Fruit fly (Drosophila melanogaster) whole organism, embryonic: ENCODE measurements around the gene CG3104.

Source experiments
- BEAF-32 ChIP-seq: fragments of 200-800 bp; sonication (Bioruptor generic); optimal IDR thresholded peaks from 3 replicates; lab custom pipeline; 2017; ENCODE audit warnings: missing biosample characterization, missing genetic modification characterization, mild to moderate bottlenecking, moderate library complexity, missing genetic modification reagents
- Bgb ChIP-seq: fragments of 200-800 bp; sonication (Bioruptor generic); IDR thresholded peaks from 2 replicates; pipeline ENCODE4 v1.3.6; 2022; ENCODE audit warnings: missing biosample characterization, missing genetic modification characterization; ENCODE audit not compliant: partially characterized antibody
- CG10147 ChIP-seq: fragments of 200-800 bp; sonication (Bioruptor generic); optimal IDR thresholded peaks from 2 replicates; lab custom pipeline; 2019; ENCODE audit warnings: missing biosample characterization, mild to moderate bottlenecking, missing genetic modification characterization, moderate library complexity
- CG10209 ChIP-seq: fragments of 200-800 bp; sonication (Bioruptor generic); optimal IDR thresholded peaks from 3 replicates; lab custom pipeline; 2017; ENCODE audit warnings: missing biosample characterization, mild to moderate bottlenecking, missing genetic modification characterization, missing genetic modification reagents
- CG16815 ChIP-seq: fragments of 200-800 bp; sonication (Bioruptor generic); optimal IDR thresholded peaks from 3 replicates; lab custom pipeline; 2017; ENCODE audit warnings: missing biosample characterization, mild to moderate bottlenecking, missing genetic modification characterization
- CG17912 ChIP-seq: fragments of 200-800 bp; sonication (Bioruptor generic); optimal IDR thresholded peaks from 2 replicates; lab custom pipeline; 2018; ENCODE audit warnings: missing biosample characterization, mild to moderate bottlenecking, missing genetic modification characterization
- CG2202 ChIP-seq: fragments of 200-800 bp; sonication (Bioruptor generic); optimal IDR thresholded peaks from 2 replicates; lab custom pipeline; 2018; ENCODE audit warnings: missing biosample characterization, mild to moderate bottlenecking, missing genetic modification characterization
- CG2678 ChIP-seq: fragments of 200-800 bp; sonication (Bioruptor generic); optimal IDR thresholded peaks from 3 replicates; lab custom pipeline; 2019; ENCODE audit warnings: missing biosample characterization, mild to moderate bottlenecking, missing genetic modification characterization, moderate library complexity
- CG30020 ChIP-seq: fragments of 200-800 bp; optimal IDR thresholded peaks from 2 replicates; lab custom pipeline; 2019; ENCODE audit warnings: missing biosample characterization, mild to moderate bottlenecking, missing genetic modification characterization, moderate library complexity
- CG30431 ChIP-seq: fragments of 200-800 bp; sonication (Bioruptor generic); optimal IDR thresholded peaks from 2 replicates; lab custom pipeline; 2017; ENCODE audit warnings: missing biosample characterization, missing genetic modification characterization
- CG32532 ChIP-seq: fragments of 200-800 bp; sonication (Bioruptor generic); IDR thresholded peaks from 2 replicates; pipeline ENCODE4 v1.3.6; 2022; ENCODE audit warnings: missing biosample characterization, missing genetic modification characterization
- CG32772 ChIP-seq: fragments of 200-800 bp; sonication (Bioruptor generic); IDR thresholded peaks from 2 replicates; pipeline ENCODE4 v1.3.6; 2022; ENCODE audit warnings: missing biosample characterization, missing genetic modification characterization
- CG33213 ChIP-seq: fragments of 200-800 bp; sonication (Bioruptor generic); optimal IDR thresholded peaks from 3 replicates; lab custom pipeline; 2016; ENCODE audit warnings: missing biosample characterization, missing genetic modification characterization
- CG34224 ChIP-seq: fragments of 200-800 bp; sonication (Bioruptor generic); IDR thresholded peaks from 3 replicates; pipeline ENCODE4 v1.3.6; 2022; ENCODE audit warnings: missing biosample characterization, missing genetic modification characterization; ENCODE audit not compliant: partially characterized antibody
- CG34422 ChIP-seq: fragments of 200-800 bp; sonication (Bioruptor generic); IDR thresholded peaks from 3 replicates; pipeline ENCODE4 v1.3.6; 2022; ENCODE audit warnings: missing biosample characterization, missing genetic modification characterization
- CG43689 ChIP-seq: fragments of 200-800 bp; sonication (Bioruptor generic); IDR thresholded peaks from 2 replicates; pipeline ENCODE4 v1.3.6; 2022; ENCODE audit warnings: missing biosample characterization, missing genetic modification characterization
- CG7745 ChIP-seq: fragments of 200-800 bp; sonication (Bioruptor generic); optimal IDR thresholded peaks from 2 replicates; lab custom pipeline; 2018; ENCODE audit warnings: missing biosample characterization, mild to moderate bottlenecking, missing genetic modification characterization, moderate library complexity
- CG9609 ChIP-seq: fragments of 200-800 bp; sonication (Bioruptor generic); optimal IDR thresholded peaks from 3 replicates; lab custom pipeline; 2016; ENCODE audit warnings: missing biosample characterization, missing genetic modification characterization
- Fer1 ChIP-seq: fragments of 200-800 bp; sonication (Bioruptor generic); optimal IDR thresholded peaks from 2 replicates; lab custom pipeline; 2017; ENCODE audit warnings: missing biosample characterization, mild to moderate bottlenecking, missing genetic modification characterization
- HLH3B ChIP-seq: fragments of 200-800 bp; sonication (Bioruptor generic); IDR thresholded peaks from 2 replicates; pipeline ENCODE4 v1.3.6; 2022; ENCODE audit warnings: missing biosample characterization, missing genetic modification characterization
- HLHmδ ChIP-seq: fragments of 200-800 bp; sonication (Bioruptor generic); optimal IDR thresholded peaks from 2 replicates; lab custom pipeline; 2018; ENCODE audit warnings: missing biosample characterization, mild to moderate bottlenecking, missing genetic modification characterization, moderate library complexity
- HmgZ ChIP-seq: fragments of 200-800 bp; sonication (Bioruptor generic); optimal IDR thresholded peaks from 2 replicates; lab custom pipeline; 2018; ENCODE audit warnings: missing biosample characterization, mild to moderate bottlenecking, missing genetic modification characterization
- Hr39 ChIP-seq: fragments of >200 bp; optimal IDR thresholded peaks from 2 replicates; lab custom pipeline; 2017
- Lpt ChIP-seq: fragments of >200 bp; optimal IDR thresholded peaks from 2 replicates; lab custom pipeline; 2018; ENCODE audit warnings: missing biosample characterization, missing genetic modification characterization
- Med ChIP-seq: fragments of 200-800 bp; sonication (Bioruptor generic); peaks from one replicate; lab custom pipeline; 2016; ENCODE audit warnings: missing biosample characterization, missing genetic modification characterization, mild to moderate bottlenecking, inconsistent platforms, moderate library complexity
- NC2β ChIP-seq: fragments of 200-800 bp; sonication (Bioruptor generic); optimal IDR thresholded peaks from 2 replicates; lab custom pipeline; 2016; ENCODE audit warnings: missing biosample characterization, missing genetic modification characterization
- Opbp ChIP-seq: fragments of 200-800 bp; sonication (Bioruptor generic); IDR thresholded peaks from 3 replicates; pipeline ENCODE4 v1.3.6; 2022; ENCODE audit warnings: missing biosample characterization, missing genetic modification characterization; ENCODE audit not compliant: partially characterized antibody
- Sin3A ChIP-seq: fragments of >200 bp; optimal IDR thresholded peaks from 2 replicates; lab custom pipeline; 2018
- Sox100B ChIP-seq: fragments of 200-800 bp; sonication (Bioruptor generic); optimal IDR thresholded peaks from 3 replicates; lab custom pipeline; 2018; ENCODE audit warnings: missing biosample characterization, mild to moderate bottlenecking, missing genetic modification characterization
- Ssrp ChIP-seq: fragments of 200-800 bp; sonication (Bioruptor generic); optimal IDR thresholded peaks from 2 replicates; lab custom pipeline; 2018; ENCODE audit warnings: missing biosample characterization, mild to moderate bottlenecking, missing genetic modification characterization, moderate library complexity
- cato ChIP-seq: fragments of 200-800 bp; sonication (Bioruptor generic); optimal IDR thresholded peaks from 2 replicates; lab custom pipeline; 2016; ENCODE audit warnings: missing biosample characterization, missing genetic modification characterization, borderline replicate concordance
- da ChIP-seq: fragments of 200-800 bp; sonication (Bioruptor generic); optimal IDR thresholded peaks from 2 replicates; lab custom pipeline; 2016; ENCODE audit warnings: missing biosample characterization, missing genetic modification characterization
- disco-r ChIP-seq: fragments of 200-800 bp; sonication (Bioruptor generic); optimal IDR thresholded peaks from 2 replicates; lab custom pipeline; 2016; ENCODE audit warnings: missing biosample characterization, missing genetic modification characterization
- ftz-f1 ChIP-seq: fragments of 200-800 bp; sonication (Bioruptor generic); optimal IDR thresholded peaks from 2 replicates; lab custom pipeline; 2016; ENCODE audit warnings: missing biosample characterization, missing genetic modification characterization
- gro ChIP-seq: fragments of 200-800 bp; sonication (Bioruptor generic); optimal IDR thresholded peaks from 2 replicates; lab custom pipeline; 2016; ENCODE audit warnings: missing biosample characterization, missing genetic modification characterization
- ken ChIP-seq: fragments of 200-800 bp; sonication (Bioruptor generic); IDR thresholded peaks from 3 replicates; pipeline ENCODE4 v1.3.6; 2022; ENCODE audit warnings: missing biosample characterization, missing genetic modification characterization
- knrl ChIP-seq: fragments of 200-800 bp; sonication (Bioruptor generic); IDR thresholded peaks from 3 replicates; pipeline ENCODE4 v1.3.6; 2022; ENCODE audit warnings: missing biosample characterization, missing genetic modification characterization; ENCODE audit not compliant: partially characterized antibody
- mirr ChIP-seq: fragments of 200-800 bp; sonication (Bioruptor generic); optimal IDR thresholded peaks from 3 replicates; lab custom pipeline; 2018; ENCODE audit warnings: missing biosample characterization, mild to moderate bottlenecking, missing genetic modification characterization
- pan ChIP-seq, 4 experiments: fragments of >200 bp in 3 of 4; fragments of 200-800 bp in 1 of 4; sonication (Bioruptor generic) in 1 of 4; optimal IDR thresholded peaks in 3 of 4; IDR thresholded peaks in 1 of 4; 2 replicates each; pipeline versions ENCODE4 v1.3.6 to Lab custom; 2017 to 2022; ENCODE audit warnings: missing biosample characterization in 2 of 4, missing genetic modification characterization in 2 of 4, mixed read lengths in 1 of 4
- pfk ChIP-seq: fragments of 200-800 bp; sonication (Bioruptor generic); optimal IDR thresholded peaks from 2 replicates; lab custom pipeline; 2018; ENCODE audit warnings: missing biosample characterization, mild to moderate bottlenecking, missing genetic modification characterization, moderate library complexity
- pros ChIP-seq: fragments of 200-800 bp; sonication (Bioruptor generic); optimal IDR thresholded peaks from 3 replicates; lab custom pipeline; 2019; ENCODE audit warnings: missing biosample characterization, mild to moderate bottlenecking, missing genetic modification characterization, moderate library complexity
- ranshi ChIP-seq: fragments of 200-800 bp; sonication (Bioruptor generic); IDR thresholded peaks from 2 replicates; pipeline ENCODE4 v1.3.6; 2022; ENCODE audit warnings: missing biosample characterization, missing genetic modification characterization
- scrt ChIP-seq: fragments of 200-800 bp; sonication (Bioruptor generic); optimal IDR thresholded peaks from 2 replicates; lab custom pipeline; 2018; ENCODE audit warnings: missing biosample characterization, mild to moderate bottlenecking, missing genetic modification characterization, moderate library complexity
- seq ChIP-seq: fragments of 200-800 bp; sonication (Bioruptor generic); IDR thresholded peaks from 2 replicates; pipeline ENCODE4 v1.3.6; 2022; ENCODE audit warnings: missing biosample characterization, missing genetic modification characterization
- sob ChIP-seq: fragments of 200-800 bp; sonication (Bioruptor generic); IDR thresholded peaks from 2 replicates; pipeline ENCODE4 v1.3.6; 2022; ENCODE audit warnings: missing biosample characterization, missing genetic modification characterization
- tup ChIP-seq: fragments of 200-800 bp; sonication (Bioruptor generic); optimal IDR thresholded peaks from 2 replicates; lab custom pipeline; 2016; ENCODE audit warnings: missing biosample characterization, mild to moderate bottlenecking, missing genetic modification characterization, moderate library complexity
- twi ChIP-seq: fragments of 200-800 bp; optimal IDR thresholded peaks from 2 replicates; lab custom pipeline; 2019; ENCODE audit warnings: missing biosample characterization, mild to moderate bottlenecking, missing genetic modification characterization, moderate library complexity
- unpg ChIP-seq: fragments of 200-800 bp; sonication (Bioruptor generic); optimal IDR thresholded peaks from 3 replicates; lab custom pipeline; 2018; ENCODE audit warnings: missing biosample characterization, mild to moderate bottlenecking, missing genetic modification characterization, moderate library complexity
- usp ChIP-seq: fragments of >200 bp; optimal IDR thresholded peaks from 2 replicates; lab custom pipeline; 2017; ENCODE audit warnings: missing biosample characterization, missing genetic modification characterization
- wek ChIP-seq: fragments of 200-800 bp; sonication (Bioruptor generic); optimal IDR thresholded peaks from 3 replicates; lab custom pipeline; 2018; ENCODE audit warnings: missing biosample characterization, mild to moderate bottlenecking, missing genetic modification characterization, moderate library complexity

CG3104 gene

dm6 chr2L:2830341-2830800 is 25.2 kb downstream of the CG3104 start (continued):
- TF ChIP-seq tup (GFP tag; lab: Kevin White, UChicago) = peak; percentile 62
- peak; percentile 85 for TF ChIP-seq CG16815 (GFP tag; lab: Kevin White, UChicago)
- no peak for TF ChIP-seq Opbp (GFP tag; lab: Robert Waterston, UW)
- no peak for TF ChIP-seq Bgb (GFP tag; lab: Robert Waterston, UW)
- peak; percentile 51 for TF ChIP-seq HmgZ
- TF ChIP-seq gro (GFP tag; lab: Kevin White, UChicago) = no peak
- no peak for TF ChIP-seq Lpt (GFP tag; lab: Kevin White, UChicago)
- TF ChIP-seq da (GFP tag; lab: Kevin White, UChicago) = no peak
- TF ChIP-seq ranshi (GFP tag; lab: Robert Waterston, UW) = peak; percentile 42; the same call in 1 of the 2 replicates
- TF ChIP-seq CG2678 (tag; lab: Kevin White, UChicago) = peak; percentile 95
- peak; percentile 92 for TF ChIP-seq Ssrp
- TF ChIP-seq Hr39 (lab: Kevin White, UChicago) = no peak
- TF ChIP-seq ken (GFP tag; lab: Robert Waterston, UW) = peak; percentile 31; the same call in 1 of the 3 replicates
- TF ChIP-seq Fer1 (GFP tag; lab: Kevin White, UChicago) = peak; percentile 89
- no peak for TF ChIP-seq pfk (GFP tag; lab: Kevin White, UChicago)
- no peak for TF ChIP-seq HLHmδ (GFP tag; lab: Kevin White, UChicago)
- no peak for TF ChIP-seq BEAF-32
- TF ChIP-seq ftz-f1 (GFP tag; lab: Kevin White, UChicago) = no peak
- TF ChIP-seq Sox100B (GFP tag; lab: Kevin White, UChicago) = peak; percentile 97
- peak; percentile 6 for TF ChIP-seq pros (GFP tag; lab: Kevin White, UChicago)
- TF ChIP-seq CG7745 (tag; lab: Kevin White, UChicago) = no peak
- TF ChIP-seq CG17912 (GFP tag; lab: Kevin White, UChicago) = no peak
- TF ChIP-seq CG10147 (GFP tag; lab: Kevin White, UChicago) = peak; percentile 93
- TF ChIP-seq CG34422 = peak; percentile 69; the same call in 2 of the 3 replicates
- TF ChIP-seq CG9609 (GFP tag; lab: Kevin White, UChicago) = no peak
- TF ChIP-seq cato (GFP tag; lab: Kevin White, UChicago) = peak; percentile 55
- no peak for TF ChIP-seq wek (GFP tag; lab: Kevin White, UChicago)
- no peak for TF ChIP-seq pan (optimal IDR thresholded peaks at IDR 0.05; lab: Kevin White, UChicago)
- peak in 1 of 2 experiments; percentile 62 for TF ChIP-seq pan (GFP tag; optimal IDR thresholded peaks at IDR 0.05 in 1 of 2, IDR thresholded peaks at IDR 0.05 in 1 of 2)
- TF ChIP-seq NC2β = peak; percentile 42
- peak; percentile 65 for TF ChIP-seq CG32532 (GFP tag; lab: Robert Waterston, UW)
- peak; percentile 78 for TF ChIP-seq seq
- TF ChIP-seq CG10209 (GFP tag; lab: Kevin White, UChicago) = peak; percentile 89
- TF ChIP-seq knrl = no peak
- peak; percentile 78 for TF ChIP-seq scrt (GFP tag; lab: Kevin White, UChicago)
- peak; percentile 75 for TF ChIP-seq CG32772 (GFP tag; lab: Robert Waterston, UW)
- peak; percentile 77 for TF ChIP-seq CG30020 (tag; lab: Kevin White, UChicago)
- no peak for TF ChIP-seq mirr (GFP tag; lab: Kevin White, UChicago)
- peak; percentile 88 for TF ChIP-seq unpg (GFP tag; lab: Kevin White, UChicago)
- TF ChIP-seq CG33213 = peak; percentile 47
- TF ChIP-seq Sin3A = no peak
- no peak for TF ChIP-seq CG34224
- TF ChIP-seq CG30431 (GFP tag; lab: Kevin White, UChicago) = peak; percentile 77
- TF ChIP-seq CG2202 (tag; lab: Kevin White, UChicago) = peak; percentile 81
- no peak for TF ChIP-seq usp (GFP tag; lab: Kevin White, UChicago)
- peak; percentile 67 for TF ChIP-seq Med (GFP tag; lab: Kevin White, UChicago)
- peak; percentile 86 for TF ChIP-seq twi (tag; lab: Kevin White, UChicago)
- peak; percentile 40 for TF ChIP-seq disco-r (GFP tag; lab: Kevin White, UChicago)
- no peak for TF ChIP-seq CG43689 (GFP tag; lab: Robert Waterston, UW)
- TF ChIP-seq sob (GFP tag; lab: Robert Waterston, UW) = peak; percentile 75; the same call in 1 of the 2 replicates
- TF ChIP-seq HLH3B (GFP tag; lab: Robert Waterston, UW) = peak; percentile 74
